Fruit fly (Drosophila melanogaster) whole organism: ENCODE measurements around the gene AdoR.

Experiments used
- CG8478 ChIP-seq: fragments of >200 bp; optimal IDR thresholded peaks from 2 replicates; lab custom pipeline; 2018; ENCODE audit warnings: inconsistent platforms
- EcR ChIP-seq, 2 experiments: fragments of >200 bp; optimal IDR thresholded peaks; 2 replicates each; lab custom pipeline; 2017; ENCODE audit warnings: missing biosample characterization in 2 of 2, missing genetic modification characterization in 2 of 2, missing genetic modification reagents in 2 of 2
- pan ChIP-seq: fragments of >200 bp; optimal IDR thresholded peaks from 2 replicates; lab custom pipeline; 2017
- psq ChIP-seq: fragments of >200 bp; optimal IDR thresholded peaks from 2 replicates; lab custom pipeline; 2017

DNA sequence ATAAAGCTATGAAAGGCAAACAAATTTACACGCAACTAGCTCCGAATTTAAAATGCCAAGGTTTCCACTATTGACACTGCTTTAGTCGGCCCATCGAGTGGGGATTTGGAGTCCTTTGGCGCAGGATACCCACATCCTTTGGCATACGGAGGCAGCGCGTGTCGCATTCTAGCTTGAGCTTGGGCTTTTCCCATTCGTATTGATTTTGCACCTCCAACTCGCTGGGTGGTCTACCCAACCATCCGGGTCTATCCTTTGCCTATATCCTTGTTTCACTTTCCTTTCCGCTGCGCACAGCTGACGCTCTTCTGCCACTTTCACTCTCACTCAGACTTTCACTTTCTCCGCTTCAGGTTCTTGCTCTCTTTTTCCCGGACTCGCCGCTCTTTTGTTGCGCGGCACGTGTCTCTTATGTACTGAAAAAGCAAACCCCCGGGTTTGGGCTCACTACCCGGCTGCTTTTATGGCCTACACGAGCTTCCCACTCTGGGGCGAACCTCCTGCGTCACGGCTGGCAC is 35.1 kb downstream of the AdoR start:
- TF ChIP-seq EcR (GFP tag; optimal IDR thresholded peaks at IDR 0.05; lab: Kevin White, UChicago) (no peak), CG8478 (lab: Kevin White, UChicago) (no peak), pan (lab: Kevin White, UChicago) (no peak), psq (lab: Kevin White, UChicago) (no peak)
